Fruit fly (Drosophila melanogaster) whole organism, pupa: Measurements from ENCODE around the gene CG10195.

ENCODE experiments used
- CG10348 ChIP-seq: fragments of 200-800 bp; sonication (Bioruptor generic); IDR thresholded peaks from 2 replicates; pipeline ENCODE4 v1.3.6; 2022; ENCODE audit warnings: missing biosample characterization, missing genetic modification characterization
- CG12605 ChIP-seq: fragments of 200-800 bp; sonication (Bioruptor generic); IDR thresholded peaks from 2 replicates; pipeline ENCODE4 v1.3.6; 2022; ENCODE audit warnings: missing biosample characterization, missing genetic modification characterization
- CG13204 ChIP-seq: fragments of 200-800 bp; sonication (Bioruptor generic); optimal IDR thresholded peaks from 2 replicates; lab custom pipeline; 2018; ENCODE audit warnings: missing biosample characterization, mild to moderate bottlenecking, missing genetic modification characterization, moderate library complexity
- CG14655 ChIP-seq: fragments of 200-800 bp; sonication (Bioruptor generic); optimal IDR thresholded peaks from 3 replicates; lab custom pipeline; 2017; ENCODE audit warnings: mild to moderate bottlenecking, missing biosample characterization, missing genetic modification reagents, missing genetic modification characterization
- CG15710 ChIP-seq: fragments of 200-800 bp; sonication (Bioruptor generic); optimal IDR thresholded peaks from 2 replicates; lab custom pipeline; 2018; ENCODE audit warnings: missing biosample characterization, mild to moderate bottlenecking, missing genetic modification characterization, moderate library complexity
- CG17806 ChIP-seq: fragments of 200-800 bp; sonication (Bioruptor generic); optimal IDR thresholded peaks from 2 replicates; lab custom pipeline; 2018; ENCODE audit warnings: missing biosample characterization, mild to moderate bottlenecking, missing genetic modification characterization, moderate library complexity
- CG32121 ChIP-seq: fragments of 200-800 bp; sonication (Bioruptor generic); IDR thresholded peaks from 2 replicates; pipeline ENCODE4 v1.3.6; 2022; ENCODE audit warnings: missing biosample characterization, missing genetic modification characterization
- CG34367 ChIP-seq: fragments of 200-800 bp; sonication (Bioruptor generic); optimal IDR thresholded peaks from 2 replicates; lab custom pipeline; 2018; ENCODE audit warnings: missing biosample characterization, mild to moderate bottlenecking, missing genetic modification characterization
- CG4496 ChIP-seq: fragments of 200-800 bp; sonication (Bioruptor generic); IDR thresholded peaks from 3 replicates; pipeline ENCODE4 v1.3.6; 2022; ENCODE audit warnings: missing biosample characterization, missing genetic modification characterization
- CG8159 ChIP-seq: fragments of 200-800 bp; sonication (Bioruptor generic); optimal IDR thresholded peaks from 3 replicates; lab custom pipeline; 2018; ENCODE audit warnings: missing biosample characterization, mild to moderate bottlenecking, missing genetic modification characterization, moderate library complexity
- CG8301 ChIP-seq: fragments of 200-800 bp; sonication (Bioruptor generic); optimal IDR thresholded peaks from 2 replicates; lab custom pipeline; 2018; ENCODE audit warnings: missing biosample characterization, mild to moderate bottlenecking, missing genetic modification characterization
- CG9948 ChIP-seq: fragments of 200-800 bp; sonication (Bioruptor generic); optimal IDR thresholded peaks from 2 replicates; lab custom pipeline; 2018; ENCODE audit warnings: missing biosample characterization, mild to moderate bottlenecking, missing genetic modification characterization, moderate library complexity
- D1 ChIP-seq: fragments of 200-800 bp; sonication (Bioruptor generic); optimal IDR thresholded peaks from 2 replicates; lab custom pipeline; 2018; ENCODE audit warnings: missing biosample characterization, mild to moderate bottlenecking, missing genetic modification characterization, moderate library complexity
- EcR ChIP-seq: fragments of 200-800 bp; sonication (Bioruptor generic); optimal IDR thresholded peaks from 3 replicates; lab custom pipeline; 2019; ENCODE audit warnings: missing biosample characterization, missing genetic modification characterization, mild to moderate bottlenecking, moderate library complexity, missing genetic modification reagents
- Ets98B ChIP-seq: fragments of 200-800 bp; sonication (Bioruptor generic); IDR thresholded peaks from 2 replicates; pipeline ENCODE4 v1.3.6; 2022; ENCODE audit warnings: missing biosample characterization, missing genetic modification characterization
- Pif1A ChIP-seq: fragments of 200-800 bp; sonication (Bioruptor generic); optimal IDR thresholded peaks from 3 replicates; lab custom pipeline; 2016; ENCODE audit warnings: missing biosample characterization, missing genetic modification characterization
- Pif1B ChIP-seq: fragments of 200-800 bp; sonication (Bioruptor generic); optimal IDR thresholded peaks from 3 replicates; lab custom pipeline; 2016; ENCODE audit warnings: missing biosample characterization, missing genetic modification characterization
- Snoo ChIP-seq: fragments of 200-800 bp; sonication (Bioruptor generic); optimal IDR thresholded peaks from 3 replicates; lab custom pipeline; 2017; ENCODE audit warnings: missing biosample characterization, mild to moderate bottlenecking, missing genetic modification characterization, inconsistent platforms
- fd96Ca ChIP-seq: fragments of 200-800 bp; sonication (Bioruptor generic); IDR thresholded peaks from 3 replicates; pipeline ENCODE4 v1.3.6; 2022; ENCODE audit warnings: missing biosample characterization, missing genetic modification characterization
- gl ChIP-seq: fragments of 200-800 bp; sonication (Bioruptor generic); optimal IDR thresholded peaks from 2 replicates; lab custom pipeline; 2018; ENCODE audit warnings: missing biosample characterization, mild to moderate bottlenecking, missing genetic modification characterization
- rn ChIP-seq: fragments of 200-800 bp; sonication (Bioruptor generic); IDR thresholded peaks from 2 replicates; pipeline ENCODE4 v1.3.6; 2022; ENCODE audit warnings: missing biosample characterization, missing genetic modification characterization

The CG10195 gene

dm6 chr2L:19484539-19484938 lies at the start of gene CG10195, which contains the start of gene CG13084:
Gene CG10195, minus strand, starts transcription at chr2L:19484705.
Gene CG13084, plus strand, starts transcription at chr2L:19484930.
- no peak for TF ChIP-seq EcR (GFP tag; lab: Kevin White, UChicago)
- TF ChIP-seq CG13204 (GFP tag; lab: Kevin White, UChicago): no peak
- TF ChIP-seq CG14655: no peak
- TF ChIP-seq CG8301 (tag; lab: Kevin White, UChicago): no peak
- no peak for TF ChIP-seq CG34367 (tag; lab: Kevin White, UChicago)
- no peak for TF ChIP-seq CG17806 (tag; lab: Kevin White, UChicago)
- no peak for TF ChIP-seq CG10348 (GFP tag; lab: Robert Waterston, UW)
- no peak for TF ChIP-seq CG15710
- no peak for TF ChIP-seq CG32121 (GFP tag; lab: Robert Waterston, UW)
- TF ChIP-seq Ets98B (GFP tag; lab: Robert Waterston, UW): no peak
- TF ChIP-seq Snoo (tag; lab: Kevin White, UChicago): no peak
- no peak for TF ChIP-seq CG4496 (GFP tag; lab: Robert Waterston, UW)
- no peak for TF ChIP-seq rn (GFP tag; lab: Robert Waterston, UW)
- no peak for TF ChIP-seq gl
- TF ChIP-seq CG9948 (tag; lab: Kevin White, UChicago): no peak
- TF ChIP-seq D1 (tag; lab: Kevin White, UChicago): no peak
- TF ChIP-seq Pif1A: no peak
- TF ChIP-seq Pif1B: no peak

dm6 chr2L:19533247-19533646 lies 48.7 kb upstream of the CG10195 start, which contains the start of gene CG33116:
Gene CG33116, plus strand, starts transcription at chr2L:19533479.
- TF ChIP-seq Pif1B (peak; percentile 78), fd96Ca (GFP tag; lab: Robert Waterston, UW) (peak; percentile 86), CG9948 (tag; lab: Kevin White, UChicago) (peak; percentile 76), CG12605 (GFP tag; lab: Robert Waterston, UW) (peak; percentile 63), CG10348 (GFP tag; lab: Robert Waterston, UW) (peak; percentile 51; the same call in 1 of the 2 replicates), Pif1A (peak; percentile 86), gl (peak; percentile 31), D1 (tag; lab: Kevin White, UChicago) (peak; percentile 65), EcR (GFP tag; lab: Kevin White, UChicago) (no peak), Snoo (tag; lab: Kevin White, UChicago) (peak; percentile 76), CG15710 (peak; percentile 76), CG14655 (peak; percentile 87), CG4496 (GFP tag; lab: Robert Waterston, UW) (peak; percentile 91), CG34367 (tag; lab: Kevin White, UChicago) (peak; percentile 59), CG17806 (tag; lab: Kevin White, UChicago) (peak; percentile 70), CG8301 (tag; lab: Kevin White, UChicago) (peak; percentile 85), Ets98B (GFP tag; lab: Robert Waterston, UW) (peak; percentile 83), CG8159 (tag; lab: Kevin White, UChicago) (peak; percentile 79), CG32121 (GFP tag; lab: Robert Waterston, UW) (peak; percentile 90), CG13204 (GFP tag; lab: Kevin White, UChicago) (peak; percentile 63), rn (GFP tag; lab: Robert Waterston, UW) (0 out of 2 replicates have a peak, but pooled peaks have one; percentile 52)

- TF ChIP-seq CG10348 (GFP tag; lab: Robert Waterston, UW): no peak
- no peak for TF ChIP-seq CG34367 (tag; lab: Kevin White, UChicago)
- no peak for TF ChIP-seq CG12605 (GFP tag; lab: Robert Waterston, UW)
- no peak for TF ChIP-seq Pif1A
- no peak for TF ChIP-seq CG15710
- TF ChIP-seq D1 (tag; lab: Kevin White, UChicago): no peak
- no peak for TF ChIP-seq Snoo (tag; lab: Kevin White, UChicago)
- no peak for TF ChIP-seq CG9948 (tag; lab: Kevin White, UChicago)
Measured at dm6 chr2L:19530092-19530491, 45.6 kb upstream of the CG10195 start, which contains the start of gene CG10165. Gene CG10165, minus strand, starts transcription at chr2L:19530305.

- TF ChIP-seq CG32121 (GFP tag; lab: Robert Waterston, UW): peak; percentile 99
- TF ChIP-seq Pif1A: peak; percentile 98
- no peak for TF ChIP-seq D1 (tag; lab: Kevin White, UChicago)
- peak; percentile 99 for TF ChIP-seq CG12605 (GFP tag; lab: Robert Waterston, UW)
- TF ChIP-seq Ets98B (GFP tag; lab: Robert Waterston, UW): peak; percentile 99
- TF ChIP-seq EcR (GFP tag; lab: Kevin White, UChicago): peak; percentile 30
- peak; percentile 97 for TF ChIP-seq CG9948 (tag; lab: Kevin White, UChicago)
- TF ChIP-seq gl: peak; percentile 91
- peak; percentile 70 for TF ChIP-seq Snoo (tag; lab: Kevin White, UChicago)
- TF ChIP-seq fd96Ca (GFP tag; lab: Robert Waterston, UW): peak; percentile 99
- TF ChIP-seq Pif1B: peak; percentile 98
- TF ChIP-seq rn (GFP tag; lab: Robert Waterston, UW): peak; percentile 97
- TF ChIP-seq CG4496 (GFP tag; lab: Robert Waterston, UW): peak; percentile 99
- TF ChIP-seq CG8159 (tag; lab: Kevin White, UChicago): peak; percentile 94
- TF ChIP-seq CG8301 (tag; lab: Kevin White, UChicago): peak; percentile 100
- TF ChIP-seq CG10348 (GFP tag; lab: Robert Waterston, UW): peak; percentile 96
- peak; percentile 97 for TF ChIP-seq CG15710
- peak; percentile 95 for TF ChIP-seq CG34367 (tag; lab: Kevin White, UChicago)
- peak; percentile 97 for TF ChIP-seq CG17806 (tag; lab: Kevin White, UChicago)
- peak; percentile 99 for TF ChIP-seq CG14655
- TF ChIP-seq CG13204 (GFP tag; lab: Kevin White, UChicago): peak; percentile 88
Measured at dm6 chr2L:19528308-19528707, 43.8 kb upstream of the CG10195 start.

- TF ChIP-seq Ets98B (GFP tag; lab: Robert Waterston, UW) (no peak), CG34367 (tag; lab: Kevin White, UChicago) (no peak), CG17806 (tag; lab: Kevin White, UChicago) (no peak), D1 (tag; lab: Kevin White, UChicago) (no peak), gl (no peak), CG15710 (no peak), CG12605 (GFP tag; lab: Robert Waterston, UW) (no peak), CG13204 (GFP tag; lab: Kevin White, UChicago) (no peak), Snoo (tag; lab: Kevin White, UChicago) (no peak), fd96Ca (GFP tag; lab: Robert Waterston, UW) (no peak), EcR (GFP tag; lab: Kevin White, UChicago) (no peak), CG9948 (tag; lab: Kevin White, UChicago) (no peak), CG14655 (no peak), CG8301 (tag; lab: Kevin White, UChicago) (no peak), CG8159 (tag; lab: Kevin White, UChicago) (no peak), CG10348 (GFP tag; lab: Robert Waterston, UW) (no peak), CG32121 (GFP tag; lab: Robert Waterston, UW) (no peak), Pif1A (no peak), CG4496 (GFP tag; lab: Robert Waterston, UW) (no peak)
Measured at dm6 chr2L:19526844-19527243, 42.3 kb upstream of the CG10195 start.
